Worm (Caenorhabditis elegans) whole organism, late embryonic: ENCODE results near the gene gbh-2.

Source experiments
- C08G9.2 ChIP-seq: sonication (generic microtip); optimal IDR thresholded peaks from 2 replicates; lab custom pipeline; 2016; ENCODE audit warnings: mild to moderate bottlenecking, missing genetic modification characterization, moderate library complexity, missing compliant biosample characterization
- F13H6.1 ChIP-seq: sonication (generic microtip); optimal IDR thresholded peaks from 2 replicates; lab custom pipeline; 2016; ENCODE audit warnings: missing genetic modification characterization, missing compliant biosample characterization
- K09A11.1 ChIP-seq: sonication (generic microtip); optimal IDR thresholded peaks from 2 replicates; lab custom pipeline; 2017; ENCODE audit warnings: antibody characterized with exemption, mild to moderate bottlenecking, missing genetic modification characterization, missing compliant biosample characterization; ENCODE audit not compliant: insufficient read depth
- ahr-1 ChIP-seq: sonication (generic microtip); optimal IDR thresholded peaks from 2 replicates; lab custom pipeline; 2016; ENCODE audit warnings: missing genetic modification characterization, missing compliant biosample characterization
- ama-1 ChIP-seq: fragments of 150-350 bp; optimal IDR thresholded peaks from 2 replicates; lab custom pipeline; 2014
- ceh-18 ChIP-seq: sonication (generic microtip); optimal IDR thresholded peaks from 2 replicates; lab custom pipeline; 2016; ENCODE audit warnings: missing genetic modification characterization, missing compliant biosample characterization
- ceh-19 ChIP-seq: fragments of 200-800 bp; sonication (Bioruptor generic); optimal IDR thresholded peaks from 2 replicates; lab custom pipeline; 2018; ENCODE audit warnings: mild to moderate bottlenecking, missing genetic modification characterization, missing compliant biosample characterization
- ceh-2 ChIP-seq: sonication (generic microtip); optimal IDR thresholded peaks from 2 replicates; lab custom pipeline; 2016; ENCODE audit warnings: missing genotype, missing genetic modification characterization, missing compliant biosample characterization
- ceh-24 ChIP-seq: sonication (generic microtip); optimal IDR thresholded peaks from 2 replicates; lab custom pipeline; 2016; ENCODE audit warnings: mild to moderate bottlenecking, missing genetic modification characterization, missing compliant biosample characterization
- ceh-30 ChIP-seq: fragments of 150-350 bp; optimal IDR thresholded peaks from 2 replicates; lab custom pipeline; 2014; ENCODE audit warnings: missing biosample characterization, missing genetic modification characterization
- ceh-45 ChIP-seq: fragments of 200-800 bp; sonication (Bioruptor generic); IDR thresholded peaks from 2 replicates; pipeline ENCODE4 v1.3.6; 2022; ENCODE audit warnings: missing genetic modification reagents, missing genetic modification characterization, missing compliant biosample characterization
- ceh-9 ChIP-seq: sonication (generic microtip); optimal IDR thresholded peaks from 2 replicates; lab custom pipeline; 2016; ENCODE audit warnings: mild to moderate bottlenecking, missing genetic modification characterization, inconsistent platforms, missing compliant biosample characterization
- elt-2 ChIP-seq: sonication (generic microtip); optimal IDR thresholded peaks from 2 replicates; lab custom pipeline; 2016; ENCODE audit warnings: missing genetic modification reagents, missing genetic modification characterization, missing compliant biosample characterization
- elt-4 ChIP-seq: sonication (generic microtip); optimal IDR thresholded peaks from 2 replicates; lab custom pipeline; 2016; ENCODE audit warnings: missing genetic modification characterization, missing compliant biosample characterization
- eyg-1 ChIP-seq: sonication (generic microtip); optimal IDR thresholded peaks from 2 replicates; lab custom pipeline; 2016; ENCODE audit warnings: missing genotype, missing genetic modification characterization, missing compliant biosample characterization
- fax-1 ChIP-seq: sonication (generic microtip); optimal IDR thresholded peaks from 2 replicates; lab custom pipeline; 2016; ENCODE audit warnings: missing genotype, missing genetic modification characterization, missing compliant biosample characterization
- fkh-10 ChIP-seq: fragments of 150-350 bp; optimal IDR thresholded peaks from 2 replicates; lab custom pipeline; 2014; ENCODE audit warnings: missing biosample characterization, missing genetic modification reagents, missing genetic modification characterization
- gmeb-2 ChIP-seq: sonication (generic microtip); optimal IDR thresholded peaks from 2 replicates; lab custom pipeline; 2016; ENCODE audit warnings: missing genetic modification characterization, inconsistent platforms, missing compliant biosample characterization
- hlh-15 ChIP-seq: sonication (generic microtip); optimal IDR thresholded peaks from 2 replicates; lab custom pipeline; 2016; ENCODE audit warnings: missing genetic modification characterization, missing compliant biosample characterization
- hlh-8 ChIP-seq: sonication (generic microtip); optimal IDR thresholded peaks from 2 replicates; lab custom pipeline; 2016; ENCODE audit warnings: missing genotype, missing genetic modification characterization, missing compliant biosample characterization
- mec-3 ChIP-seq: sonication (generic microtip); optimal IDR thresholded peaks from 2 replicates; lab custom pipeline; 2016; ENCODE audit warnings: borderline replicate concordance, missing genetic modification characterization, missing compliant biosample characterization
- pat-9 ChIP-seq: fragments of 200-800 bp; sonication (Bioruptor generic); optimal IDR thresholded peaks from 2 replicates; lab custom pipeline; 2018; ENCODE audit warnings: mild to moderate bottlenecking, missing genetic modification characterization, moderate library complexity, missing compliant biosample characterization
- pax-1 ChIP-seq: fragments of 150-350 bp; optimal IDR thresholded peaks from 2 replicates; lab custom pipeline; 2014; ENCODE audit warnings: missing biosample characterization, missing genetic modification characterization
- pha-4 ChIP-seq: fragments of 150-350 bp; optimal IDR thresholded peaks from 2 replicates; lab custom pipeline; 2018; ENCODE audit warnings: missing biosample characterization, missing genetic modification reagents, missing genetic modification characterization
- pros-1 ChIP-seq: fragments of 150-350 bp; optimal IDR thresholded peaks from 2 replicates; lab custom pipeline; 2014; ENCODE audit warnings: missing biosample characterization, missing genetic modification reagents, missing genetic modification characterization
- rnt-1 ChIP-seq: sonication (generic microtip); optimal IDR thresholded peaks from 2 replicates; lab custom pipeline; 2016; ENCODE audit warnings: missing genetic modification characterization, missing compliant biosample characterization
- sox-2 ChIP-seq: fragments of 200-800 bp; sonication (Bioruptor generic); IDR thresholded peaks from 2 replicates; pipeline ENCODE4 v1.3.6; 2022; ENCODE audit warnings: missing genetic modification reagents, missing genetic modification characterization, missing compliant biosample characterization
- sox-4 ChIP-seq: sonication (generic microtip); optimal IDR thresholded peaks from 2 replicates; lab custom pipeline; 2017; ENCODE audit warnings: mild to moderate bottlenecking, missing genetic modification characterization, inconsistent platforms, missing compliant biosample characterization
- syd-9 ChIP-seq: sonication (generic microtip); optimal IDR thresholded peaks from 2 replicates; lab custom pipeline; 2016; ENCODE audit warnings: mild to moderate bottlenecking, missing genetic modification characterization, moderate library complexity, missing compliant biosample characterization
- tbx-2 ChIP-seq: sonication (generic microtip); optimal IDR thresholded peaks from 2 replicates; lab custom pipeline; 2016; ENCODE audit warnings: missing genetic modification characterization, missing compliant biosample characterization
- unc-3 ChIP-seq, 2 experiments: fragments of 200-800 bp in 1 of 2; sonication (Bioruptor generic) in 1 of 2; sonication (generic microtip) in 1 of 2; conservative IDR thresholded peaks in 1 of 2; optimal IDR thresholded peaks in 1 of 2; 2 replicates each; pipeline versions ENCODE4 v1.3.6 to Lab custom; 2016 to 2022; ENCODE audit warnings: missing compliant biosample characterization in 2 of 2, missing genetic modification characterization in 2 of 2, missing genetic modification reagents in 1 of 2
- unc-42 ChIP-seq: sonication (generic microtip); optimal IDR thresholded peaks from 2 replicates; lab custom pipeline; 2016; ENCODE audit warnings: missing genotype, missing genetic modification characterization, missing compliant biosample characterization
- unc-55 ChIP-seq: sonication (generic microtip); optimal IDR thresholded peaks from 2 replicates; lab custom pipeline; 2017; ENCODE audit warnings: missing biosample characterization, missing genetic modification reagents, missing genetic modification characterization

gbh-2 gene

ce11 chrII:8479337-8479736 lies 6.3 kb upstream of the gbh-2 start:
- TF ChIP-seq pat-9 (tag; lab: Kevin White, UChicago): no peak
- TF ChIP-seq pha-4 (tag; lab: Kevin White, UChicago): no peak
- TF ChIP-seq K09A11.1 (tag; lab: Kevin White, UChicago): no peak

ce11 chrII:8480166-8480565 lies 5.5 kb upstream of the gbh-2 start, which contains the start of gene lact-4:
Gene lact-4, minus strand, starts transcription at chrII:8480478.
- no peak for TF ChIP-seq ceh-45 (GFP tag; lab: Robert Waterston, UW)
- TF ChIP-seq sox-4 (tag; lab: Kevin White, UChicago): no peak
- TF ChIP-seq fkh-10 (GFP tag; lab: Kevin White, UChicago): no peak
- no peak for TF ChIP-seq pat-9 (tag; lab: Kevin White, UChicago)
- TF ChIP-seq unc-42 (tag; lab: Kevin White, UChicago): no peak
- no peak for TF ChIP-seq ahr-1 (tag; lab: Kevin White, UChicago)
- TF ChIP-seq ceh-9: no peak
- no peak for TF ChIP-seq F13H6.1 (tag; lab: Kevin White, UChicago)
- TF ChIP-seq ceh-2 (tag; lab: Kevin White, UChicago): no peak
- no peak for TF ChIP-seq pros-1 (tag; lab: Kevin White, UChicago)
- TF ChIP-seq unc-55 (GFP tag; lab: Kevin White, UChicago): no peak
- TF ChIP-seq hlh-15 (tag; lab: Kevin White, UChicago): no peak
- TF ChIP-seq hlh-8 (tag; lab: Kevin White, UChicago): no peak
- no peak for TF ChIP-seq elt-4
- no peak for TF ChIP-seq ceh-18 (tag; lab: Kevin White, UChicago)
- no peak for TF ChIP-seq gmeb-2
- TF ChIP-seq ceh-19 (GFP tag; lab: Kevin White, UChicago): no peak
- TF ChIP-seq eyg-1 (tag; lab: Kevin White, UChicago): no peak

ce11 chrII:8481033-8481708 lies 4.5 kb upstream of the gbh-2 start:
- TF ChIP-seq rnt-1 (tag; lab: Kevin White, UChicago) (peak; percentile 11), elt-2 (tag; lab: Kevin White, UChicago) (peak; percentile 21), ceh-30 (tag; lab: Kevin White, UChicago) (no peak), ceh-45 (GFP tag; lab: Robert Waterston, UW) (no peak), pax-1 (tag; lab: Kevin White, UChicago) (peak; percentile 74), unc-55 (GFP tag; lab: Kevin White, UChicago) (peak; percentile 30)

- TF ChIP-seq elt-4: no peak
- no peak for TF ChIP-seq tbx-2
- TF ChIP-seq pat-9 (tag; lab: Kevin White, UChicago): no peak
- no peak for TF ChIP-seq unc-3 (GFP tag; conservative IDR thresholded peaks at IDR 0.05; lab: Robert Waterston, UW)
- TF ChIP-seq unc-3 (tag; optimal IDR thresholded peaks at IDR 0.05; lab: Kevin White, UChicago): no peak
- TF ChIP-seq fax-1: no peak
- TF ChIP-seq ceh-9: no peak
- no peak for TF ChIP-seq mec-3
- no peak for TF ChIP-seq hlh-15 (tag; lab: Kevin White, UChicago)
- TF ChIP-seq ceh-45 (GFP tag; lab: Robert Waterston, UW): no peak
- TF ChIP-seq pha-4 (tag; lab: Kevin White, UChicago): no peak
- TF ChIP-seq ceh-24 (tag; lab: Kevin White, UChicago): no peak
- TF ChIP-seq eyg-1 (tag; lab: Kevin White, UChicago): no peak
- no peak for TF ChIP-seq unc-42 (tag; lab: Kevin White, UChicago)
- TF ChIP-seq rnt-1 (tag; lab: Kevin White, UChicago): no peak
- no peak for TF ChIP-seq C08G9.2 (tag; lab: Kevin White, UChicago)
- no peak for TF ChIP-seq sox-2 (GFP tag; lab: Robert Waterston, UW)
- TF ChIP-seq ama-1 (lab: Kevin White, UChicago): no peak
- no peak for TF ChIP-seq syd-9 (tag; lab: Kevin White, UChicago)
- no peak for TF ChIP-seq pax-1 (tag; lab: Kevin White, UChicago)
These were observed 3.9 kb upstream of the gbh-2 start, which contains the start of gene M05D6.5 for ce11 chrII:8481731-8482253. Gene M05D6.5, minus strand, starts transcription at chrII:8482203.
